Worm (Caenorhabditis elegans) whole organism, midembryonic: Measurements from ENCODE around the gene cic-1.

Source experiments
- T22C8.4 ChIP-seq: fragments of 200-800 bp; sonication (Bioruptor generic); IDR thresholded peaks from 2 replicates; pipeline ENCODE4 v1.3.6; 2022; ENCODE audit warnings: missing genetic modification characterization, missing compliant biosample characterization
- flt-1 ChIP-seq: fragments of 200-800 bp; sonication (Bioruptor generic); IDR thresholded peaks from 2 replicates; pipeline ENCODE4 v1.3.6; 2022; ENCODE audit warnings: missing genetic modification characterization, missing compliant biosample characterization
- med-1 ChIP-seq: sonication (generic microtip); optimal IDR thresholded peaks from 2 replicates; lab custom pipeline; 2017; ENCODE audit warnings: missing genetic modification characterization, mild to moderate bottlenecking, missing compliant biosample characterization, antibody characterized with exemption, missing genetic modification reagents; ENCODE audit not compliant: insufficient read depth
- tab-1 ChIP-seq: fragments of 200-800 bp; sonication (Bioruptor generic); IDR thresholded peaks from 2 replicates; pipeline ENCODE4 v1.3.6; 2022; ENCODE audit warnings: missing genetic modification characterization, missing compliant biosample characterization

DNA sequence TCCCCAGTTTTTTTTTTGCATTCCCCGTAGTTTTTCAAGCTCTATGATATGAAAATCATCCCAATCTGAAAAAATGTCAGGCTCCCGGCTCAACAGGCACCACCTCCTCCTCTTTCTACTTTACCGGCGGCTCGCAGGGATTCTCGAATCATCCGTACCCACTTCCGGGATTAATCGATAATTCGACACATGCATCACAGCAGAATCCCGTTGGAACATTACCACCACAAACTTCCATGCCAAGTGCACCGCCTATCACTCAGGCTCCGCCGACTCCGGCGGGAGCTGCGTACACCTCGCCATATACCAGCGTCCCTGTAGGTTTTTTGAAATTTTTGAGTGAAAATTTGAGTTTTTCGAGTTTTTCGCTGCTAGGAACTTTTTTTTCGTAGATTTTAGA lies 20.2 kb upstream of the cic-1 start:
- TF ChIP-seq flt-1 (GFP tag; lab: Robert Waterston, UW) (no peak), tab-1 (GFP tag; lab: Robert Waterston, UW) (no peak), T22C8.4 (GFP tag; lab: Robert Waterston, UW) (no peak), med-1 (GFP tag; lab: Kevin White, UChicago) (no peak)
